Fruit fly (Drosophila melanogaster): ENCODE measurements around the gene CG1636.

Gene CG1636

DNA sequence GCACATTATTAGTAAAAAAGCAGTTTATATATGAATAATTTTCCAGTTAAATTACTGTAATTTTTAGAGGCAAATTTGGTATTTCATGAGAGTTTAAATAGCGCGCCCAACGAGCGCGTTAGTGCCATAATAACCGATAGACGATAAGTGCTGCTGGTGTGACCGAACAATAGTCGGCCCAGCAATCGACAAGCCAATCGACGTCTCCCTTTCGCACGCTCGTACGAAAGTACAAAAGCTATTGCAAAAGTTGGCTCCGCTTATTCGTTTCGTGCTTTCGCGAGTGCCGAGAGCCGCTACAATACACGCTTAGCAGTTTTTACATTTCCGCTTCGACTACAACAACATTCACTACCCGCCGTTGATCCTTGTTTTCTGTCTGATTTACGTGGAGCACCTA lies 30.9 kb upstream of the CG1636 start, which contains the start of gene Trxr1 (continued):
- no peak for TF ChIP-seq Dbx (GFP tag; IDR thresholded peaks at IDR 0.05)
- no peak for TF ChIP-seq Lhr (GFP tag; optimal IDR thresholded peaks at IDR 0.05)
- no peak for TF ChIP-seq CG30431 (GFP tag; optimal IDR thresholded peaks at IDR 0.05)
- TF ChIP-seq nerfin-1 (tag; optimal IDR thresholded peaks at IDR 0.05): no peak
- no peak for TF ChIP-seq Usf (GFP tag; optimal IDR thresholded peaks at IDR 0.05)
- TF ChIP-seq CG1792 (GFP tag; optimal IDR thresholded peaks at IDR 0.05): no peak
- peak; percentile 72 for TF ChIP-seq Opbp (GFP tag; IDR thresholded peaks at IDR 0.05; ENCODE audit: partially characterized antibody)
- TF ChIP-seq jumu (GFP tag; optimal IDR thresholded peaks at IDR 0.05): no peak
- no peak for TF ChIP-seq danr (GFP tag; IDR thresholded peaks at IDR 0.05)
- TF ChIP-seq fd64A (GFP tag; optimal IDR thresholded peaks at IDR 0.05): no peak
- TF ChIP-seq tin (GFP tag; optimal IDR thresholded peaks at IDR 0.05): no peak
- no peak for TF ChIP-seq pfk (GFP tag; optimal IDR thresholded peaks at IDR 0.05)
- TF ChIP-seq CG14014 (GFP tag; IDR thresholded peaks at IDR 0.05): no peak
- no peak for TF ChIP-seq Dip3 (GFP tag; optimal IDR thresholded peaks at IDR 0.05)
- TF ChIP-seq TFAM (GFP tag; optimal IDR thresholded peaks at IDR 0.05): no peak
- TF ChIP-seq ranshi (GFP tag; IDR thresholded peaks at IDR 0.05): no peak
- no peak for TF ChIP-seq CG6654 (GFP tag; optimal IDR thresholded peaks at IDR 0.05)
- TF ChIP-seq CG3847 (GFP tag; IDR thresholded peaks at IDR 0.05): no peak
- TF ChIP-seq Rx (GFP tag; IDR thresholded peaks at IDR 0.05): no peak
- TF ChIP-seq kay (GFP tag; optimal IDR thresholded peaks at IDR 0.05): no peak
- TF ChIP-seq CG4424 (GFP tag; optimal IDR thresholded peaks at IDR 0.05): no peak
- TF ChIP-seq Sox102F (GFP tag; optimal IDR thresholded peaks at IDR 0.05): no peak
- no peak for TF ChIP-seq CG12155 (GFP tag; optimal IDR thresholded peaks at IDR 0.05)
- TF ChIP-seq CG2129 (GFP tag; IDR thresholded peaks at IDR 0.05; ENCODE audit: partially characterized antibody): no peak
- peak; percentile 57; the same call in 2 of the 4 replicates for TF ChIP-seq Dll (GFP tag; IDR thresholded peaks at IDR 0.05; ENCODE audit: partially characterized antibody)
- peak; percentile 55; the same call in 1 of the 3 replicates for TF ChIP-seq hb (GFP tag; IDR thresholded peaks at IDR 0.05; ENCODE audit: partially characterized antibody)
- no peak for TF ChIP-seq sug (tag; optimal IDR thresholded peaks at IDR 0.05)
- TF ChIP-seq Sry-δ (GFP tag; optimal IDR thresholded peaks at IDR 0.05): peak; percentile 66
- no peak for TF ChIP-seq CG9727 (GFP tag; optimal IDR thresholded peaks at IDR 0.05)
- TF ChIP-seq Max (GFP tag; optimal IDR thresholded peaks at IDR 0.05): no peak
- TF ChIP-seq dimm (GFP tag; IDR thresholded peaks at IDR 0.05): no peak
- TF ChIP-seq CG10979 (tag; optimal IDR thresholded peaks at IDR 0.05): no peak
- no peak for TF ChIP-seq CG14667 (GFP tag; IDR thresholded peaks at IDR 0.05)
- no peak for TF ChIP-seq gsb-n (tag; optimal IDR thresholded peaks at IDR 0.05)
- TF ChIP-seq CG15479 (GFP tag; optimal IDR thresholded peaks at IDR 0.05): no peak
- no peak for TF ChIP-seq emc (GFP tag; optimal IDR thresholded peaks at IDR 0.05)
- TF ChIP-seq vvl (GFP tag; IDR thresholded peaks at IDR 0.05): no peak
- no peak for TF ChIP-seq CG33213 (GFP tag; optimal IDR thresholded peaks at IDR 0.05)
- TF ChIP-seq Dfd (GFP tag; optimal IDR thresholded peaks at IDR 0.05): no peak
- TF ChIP-seq oc (tag; optimal IDR thresholded peaks at IDR 0.05): no peak
- TF ChIP-seq CG7357 (GFP tag; IDR thresholded peaks at IDR 0.05): no peak
- no peak for TF ChIP-seq disco-r (GFP tag; optimal IDR thresholded peaks at IDR 0.05)
- no peak for TF ChIP-seq ap (GFP tag; IDR thresholded peaks at IDR 0.05)
- TF ChIP-seq CG10321 (GFP tag; IDR thresholded peaks at IDR 0.05): no peak
- TF ChIP-seq NC2α (GFP tag; optimal IDR thresholded peaks at IDR 0.05): no peak
- TF ChIP-seq hkb (optimal IDR thresholded peaks at IDR 0.05): no peak
- no peak for TF ChIP-seq hkb (GFP tag; IDR thresholded peaks at IDR 0.05)
- TF ChIP-seq CG4707 (GFP tag; optimal IDR thresholded peaks at IDR 0.05): no peak
- peak; percentile 43 for TF ChIP-seq CG1603 (tag; optimal IDR thresholded peaks at IDR 0.05)
- no peak for TF ChIP-seq CG17385 (GFP tag; optimal IDR thresholded peaks at IDR 0.05)
- no peak for TF ChIP-seq CG7786 (GFP tag; optimal IDR thresholded peaks at IDR 0.05)
- no peak for TF ChIP-seq ase (GFP tag; IDR thresholded peaks at IDR 0.05)
- TF ChIP-seq CG13894 (tag; optimal IDR thresholded peaks at IDR 0.05): peak; percentile 22
